Fruit fly (Drosophila melanogaster): ENCODE data around the gene CG13042.

CG13042 gene

dm6 chr3L:16317724-16318123 lies 9.4 kb upstream of the CG13042 start, which contains the start of gene Nplp3:
Nplp3 (plus strand) TSS chr3L:16318024.
- TF ChIP-seq CG4424 (GFP tag; optimal IDR thresholded peaks at IDR 0.05) = no peak
- TF ChIP-seq CG15696 (tag; optimal IDR thresholded peaks at IDR 0.05) = no peak
- no peak for TF ChIP-seq Bgb (GFP tag; IDR thresholded peaks at IDR 0.05; ENCODE audit: partially characterized antibody)
- no peak for TF ChIP-seq H15 (GFP tag; IDR thresholded peaks at IDR 0.05)

dm6 chr3L:16313985-16314384 lies 5.7 kb upstream of the CG13042 start, which contains the start of gene CG13062:
CG13062 (plus strand) TSS chr3L:16314285.
- TF ChIP-seq NC2α (GFP tag; optimal IDR thresholded peaks at IDR 0.05) = no peak
- TF ChIP-seq CG1647 (GFP tag; optimal IDR thresholded peaks at IDR 0.05) = no peak
- no peak for TF ChIP-seq Lpt (GFP tag; optimal IDR thresholded peaks at IDR 0.05)
- TF ChIP-seq Eip74EF (GFP tag; optimal IDR thresholded peaks at IDR 0.05) = no peak
- no peak for TF ChIP-seq CG10979 (tag; optimal IDR thresholded peaks at IDR 0.05)
- no peak for TF ChIP-seq sens (GFP tag)
- TF ChIP-seq lov (optimal IDR thresholded peaks at IDR 0.05) = no peak
- 0 out of 3 replicates have a peak, but pooled peaks have one; percentile 22 for TF ChIP-seq lov (GFP tag; IDR thresholded peaks at IDR 0.05)

dm6 chr3L:16309972-16310371 lies 1.7 kb upstream of the CG13042 start:
- TF ChIP-seq dysf (GFP tag; IDR thresholded peaks at IDR 0.05) (0 out of 3 replicates have a peak, but pooled peaks have one; percentile 14), CG7357 (GFP tag; IDR thresholded peaks at IDR 0.05) (no peak), Fer3 (tag; optimal IDR thresholded peaks at IDR 0.05) (peak; percentile 2), CG12769 (tag; optimal IDR thresholded peaks at IDR 0.05) (peak; percentile 54), CkIIα-i1 (GFP tag; IDR thresholded peaks at IDR 0.05) (no peak), CG32532 (GFP tag; IDR thresholded peaks at IDR 0.05) (0 out of 2 replicates have a peak, but pooled peaks have one; percentile 6), caup (GFP tag; optimal IDR thresholded peaks at IDR 0.05; ENCODE audit: severe bottlenecking) (peak; percentile 11), Med (GFP tag) (peak; percentile 86), fd102C (GFP tag; optimal IDR thresholded peaks at IDR 0.05) (no peak), Rfx (GFP tag; IDR thresholded peaks at IDR 0.05) (peak; percentile 71), Myb (GFP tag; optimal IDR thresholded peaks at IDR 0.05) (peak; percentile 38), dmrt99B (tag; optimal IDR thresholded peaks at IDR 0.05) (no peak), CG15269 (tag; optimal IDR thresholded peaks at IDR 0.05) (peak; percentile 10), Gug (GFP tag; IDR thresholded peaks at IDR 0.05) (0 out of 4 replicates have a peak, but pooled peaks have one; percentile 6), scrt (GFP tag; optimal IDR thresholded peaks at IDR 0.05) (no peak), Oaz (GFP tag; IDR thresholded peaks at IDR 0.05) (no peak), CG12071 (GFP tag; optimal IDR thresholded peaks at IDR 0.05) (no peak), CG3065 (GFP tag; optimal IDR thresholded peaks at IDR 0.05) (no peak), Ptx1 (GFP tag; IDR thresholded peaks at IDR 0.05) (0 out of 2 replicates have a peak, but pooled peaks have one; percentile 13), nom (GFP tag; optimal IDR thresholded peaks at IDR 0.05) (no peak), sisA (GFP tag; IDR thresholded peaks at IDR 0.05) (peak; percentile 21; the same call in 1 of the 2 replicates), chinmo (GFP tag; IDR thresholded peaks at IDR 0.05; ENCODE audit: partially characterized antibody) (0 out of 4 replicates have a peak, but pooled peaks have one; percentile 24), ara (GFP tag; IDR thresholded peaks at IDR 0.05) (0 out of 2 replicates have a peak, but pooled peaks have one; percentile 14), pho (GFP tag; optimal IDR thresholded peaks at IDR 0.05) (peak; percentile 4), CG16815 (GFP tag; optimal IDR thresholded peaks at IDR 0.05) (peak; percentile 14), CG30403 (GFP tag; optimal IDR thresholded peaks at IDR 0.05) (peak; percentile 38), Bgb (GFP tag; IDR thresholded peaks at IDR 0.05; ENCODE audit: partially characterized antibody) (no peak), CG9215 (GFP tag; IDR thresholded peaks at IDR 0.05) (peak; percentile 42), CG10366 (GFP tag; IDR thresholded peaks at IDR 0.05) (0 out of 2 replicates have a peak, but pooled peaks have one; percentile 13), crp (GFP tag; optimal IDR thresholded peaks at IDR 0.05) (no peak), btn (GFP tag; optimal IDR thresholded peaks at IDR 0.05) (no peak), org-1 (GFP tag; optimal IDR thresholded peaks at IDR 0.05) (peak; percentile 37), CG11247 (GFP tag; IDR thresholded peaks at IDR 0.05) (peak; percentile 49), pzg (GFP tag; optimal IDR thresholded peaks at IDR 0.05) (no peak), schlank (tag; optimal IDR thresholded peaks at IDR 0.05) (peak; percentile 67), pb (GFP tag; optimal IDR thresholded peaks at IDR 0.05) (no peak)
